Fruit fly (Drosophila melanogaster) whole organism, embryonic: Measurements from ENCODE around the gene Non3.

ENCODE experiments used
- Ada2b ChIP-seq: fragments of 200-800 bp; sonication (Bioruptor generic); IDR thresholded peaks from 2 replicates; pipeline ENCODE4 v1.3.6; 2022; ENCODE audit warnings: missing biosample characterization, missing genetic modification characterization
- B-H2 ChIP-seq: fragments of 200-800 bp; sonication (Bioruptor generic); optimal IDR thresholded peaks from 2 replicates; lab custom pipeline; 2018; ENCODE audit warnings: missing biosample characterization, mild to moderate bottlenecking, missing genetic modification characterization
- CG10267 ChIP-seq: fragments of 200-800 bp; sonication (Bioruptor generic); optimal IDR thresholded peaks from 2 replicates; lab custom pipeline; 2018; ENCODE audit warnings: missing biosample characterization, mild to moderate bottlenecking, missing genetic modification characterization, moderate library complexity
- CG10274 ChIP-seq: fragments of 200-800 bp; sonication (Bioruptor generic); optimal IDR thresholded peaks from 3 replicates; lab custom pipeline; 2017; ENCODE audit warnings: missing biosample characterization, mild to moderate bottlenecking, missing genetic modification characterization
- CG11504 ChIP-seq: fragments of 200-800 bp; sonication (Bioruptor generic); optimal IDR thresholded peaks from 3 replicates; lab custom pipeline; 2019; ENCODE audit warnings: missing biosample characterization, mild to moderate bottlenecking, missing genetic modification characterization, moderate library complexity
- CG12744 ChIP-seq: fragments of 200-800 bp; sonication (Bioruptor generic); optimal IDR thresholded peaks from 2 replicates; lab custom pipeline; 2016; ENCODE audit warnings: missing biosample characterization, missing genetic modification characterization
- CG13894 ChIP-seq: fragments of 200-800 bp; sonication (Bioruptor generic); optimal IDR thresholded peaks from 3 replicates; lab custom pipeline; 2018; ENCODE audit warnings: missing biosample characterization, mild to moderate bottlenecking, missing genetic modification characterization, moderate library complexity
- CG15073 ChIP-seq: fragments of 200-800 bp; sonication (Bioruptor generic); optimal IDR thresholded peaks from 2 replicates; lab custom pipeline; 2016; ENCODE audit warnings: missing biosample characterization, missing genetic modification characterization
- CG15696 ChIP-seq: fragments of 200-800 bp; sonication (Bioruptor generic); optimal IDR thresholded peaks from 2 replicates; lab custom pipeline; 2019; ENCODE audit warnings: missing biosample characterization, mild to moderate bottlenecking, missing genetic modification characterization, moderate library complexity
- CG17328 ChIP-seq: fragments of 200-800 bp; sonication (Bioruptor generic); IDR thresholded peaks from 2 replicates; pipeline ENCODE4 v1.3.6; 2022; ENCODE audit warnings: missing biosample characterization, missing genetic modification characterization
- CG17568 ChIP-seq: fragments of 200-800 bp; sonication (Bioruptor generic); optimal IDR thresholded peaks from 2 replicates; lab custom pipeline; 2018; ENCODE audit warnings: missing biosample characterization, mild to moderate bottlenecking, missing genetic modification characterization, moderate library complexity
- CG2202 ChIP-seq: fragments of 200-800 bp; sonication (Bioruptor generic); optimal IDR thresholded peaks from 2 replicates; lab custom pipeline; 2018; ENCODE audit warnings: missing biosample characterization, mild to moderate bottlenecking, missing genetic modification characterization
- CG2712 ChIP-seq: fragments of 200-800 bp; optimal IDR thresholded peaks from 3 replicates; lab custom pipeline; 2019; ENCODE audit warnings: missing biosample characterization, mild to moderate bottlenecking, missing genetic modification characterization, moderate library complexity
- CG7963 ChIP-seq: fragments of 200-800 bp; sonication (Bioruptor generic); IDR thresholded peaks from 3 replicates; pipeline ENCODE4 v1.3.6; 2022; ENCODE audit warnings: missing biosample characterization, missing genetic modification characterization; ENCODE audit not compliant: partially characterized antibody
- CG8290 ChIP-seq, 3 experiments: fragments of 200-800 bp; sonication (Bioruptor generic); optimal IDR thresholded peaks; 2 replicates each; lab custom pipeline; 2016 to 2019; ENCODE audit warnings: missing biosample characterization in 3 of 3, missing genetic modification characterization in 3 of 3, mild to moderate bottlenecking in 2 of 3, moderate library complexity in 1 of 3
- CG9609 ChIP-seq: fragments of 200-800 bp; sonication (Bioruptor generic); optimal IDR thresholded peaks from 3 replicates; lab custom pipeline; 2016; ENCODE audit warnings: missing biosample characterization, missing genetic modification characterization
- CTCF ChIP-seq: fragments of 200-800 bp; sonication (Bioruptor generic); optimal IDR thresholded peaks from 2 replicates; lab custom pipeline; 2017; ENCODE audit warnings: missing biosample characterization, mild to moderate bottlenecking, missing genetic modification characterization, moderate library complexity
- CkIIα-i1 ChIP-seq: fragments of 200-800 bp; sonication (Bioruptor generic); IDR thresholded peaks from 2 replicates; pipeline ENCODE4 v1.3.6; 2022; ENCODE audit warnings: missing biosample characterization, missing genetic modification characterization
- Deaf1 ChIP-seq: fragments of 200-800 bp; optimal IDR thresholded peaks from 3 replicates; lab custom pipeline; 2019; ENCODE audit warnings: missing biosample characterization, mild to moderate bottlenecking, missing genetic modification characterization, moderate library complexity
- Drgx ChIP-seq: fragments of 200-800 bp; sonication (Bioruptor generic); IDR thresholded peaks from 2 replicates; pipeline ENCODE4 v1.3.6; 2022; ENCODE audit warnings: missing biosample characterization, missing genetic modification characterization
- E2f2 ChIP-seq: fragments of 200-800 bp; sonication (Bioruptor generic); IDR thresholded peaks from 2 replicates; pipeline ENCODE4 v1.3.6; 2022; ENCODE audit warnings: missing biosample characterization, missing genetic modification characterization
- ERR ChIP-seq: fragments of 200-800 bp; sonication (Bioruptor generic); optimal IDR thresholded peaks from 2 replicates; lab custom pipeline; 2016; ENCODE audit warnings: missing biosample characterization, missing genetic modification characterization
- Fer2 ChIP-seq: fragments of 200-800 bp; sonication (Bioruptor generic); optimal IDR thresholded peaks from 2 replicates; lab custom pipeline; 2018; ENCODE audit warnings: missing biosample characterization, mild to moderate bottlenecking, missing genetic modification characterization, moderate library complexity
- H2.0 ChIP-seq: fragments of 200-800 bp; sonication (Bioruptor generic); IDR thresholded peaks from 2 replicates; pipeline ENCODE4 v1.3.6; 2022; ENCODE audit warnings: missing biosample characterization, missing genetic modification characterization
- Hr3 ChIP-seq: fragments of 200-800 bp; sonication (Bioruptor generic); optimal IDR thresholded peaks from 3 replicates; lab custom pipeline; 2016; ENCODE audit warnings: missing biosample characterization, missing genetic modification characterization
- Jarid2 ChIP-seq: fragments of 200-800 bp; sonication (Bioruptor generic); optimal IDR thresholded peaks from 3 replicates; lab custom pipeline; 2017; ENCODE audit warnings: mild to moderate bottlenecking, missing biosample characterization, missing genetic modification reagents, missing genetic modification characterization
- MTF-1 ChIP-seq: fragments of 200-800 bp; sonication (Bioruptor generic); optimal IDR thresholded peaks from 2 replicates; lab custom pipeline; 2018; ENCODE audit warnings: missing biosample characterization, mild to moderate bottlenecking, missing genetic modification characterization, borderline replicate concordance
- Rfx ChIP-seq: fragments of 200-800 bp; sonication (Bioruptor generic); IDR thresholded peaks from 2 replicates; pipeline ENCODE4 v1.3.6; 2022; ENCODE audit warnings: missing biosample characterization, missing genetic modification characterization
- Sry-δ ChIP-seq: fragments of 200-800 bp; sonication (Bioruptor generic); optimal IDR thresholded peaks from 2 replicates; lab custom pipeline; 2016; ENCODE audit warnings: missing biosample characterization, missing genetic modification characterization
- ara ChIP-seq: fragments of 200-800 bp; sonication (Bioruptor generic); IDR thresholded peaks from 2 replicates; pipeline ENCODE4 v1.3.6; 2022; ENCODE audit warnings: missing biosample characterization, missing genetic modification characterization
- crol ChIP-seq: fragments of 200-800 bp; sonication (Bioruptor generic); IDR thresholded peaks from 2 replicates; pipeline ENCODE4 v1.3.6; 2022; ENCODE audit warnings: missing biosample characterization, missing genetic modification characterization
- dm ChIP-seq: fragments of 200-800 bp; sonication (Bioruptor generic); optimal IDR thresholded peaks from 3 replicates; lab custom pipeline; 2016; ENCODE audit warnings: missing biosample characterization, missing genetic modification characterization
- en ChIP-seq: fragments of 200-800 bp; sonication (Bioruptor generic); optimal IDR thresholded peaks from 2 replicates; lab custom pipeline; 2016; ENCODE audit warnings: missing biosample characterization, missing genetic modification characterization
- fd96Cb ChIP-seq: fragments of 200-800 bp; sonication (Bioruptor generic); optimal IDR thresholded peaks from 2 replicates; lab custom pipeline; 2018; ENCODE audit warnings: missing biosample characterization, mild to moderate bottlenecking, missing genetic modification characterization, moderate library complexity
- gcm2 ChIP-seq: fragments of 200-800 bp; sonication (Bioruptor generic); optimal IDR thresholded peaks from 2 replicates; lab custom pipeline; 2016; ENCODE audit warnings: missing biosample characterization, missing genetic modification characterization
- gem ChIP-seq: fragments of 200-800 bp; sonication (Bioruptor generic); optimal IDR thresholded peaks from 2 replicates; lab custom pipeline; 2019; ENCODE audit warnings: missing biosample characterization, mild to moderate bottlenecking, missing genetic modification characterization, moderate library complexity
- grau ChIP-seq: fragments of 200-800 bp; optimal IDR thresholded peaks from 3 replicates; lab custom pipeline; 2019; ENCODE audit warnings: missing biosample characterization, mild to moderate bottlenecking, missing genetic modification characterization, moderate library complexity
- ken ChIP-seq: fragments of 200-800 bp; sonication (Bioruptor generic); IDR thresholded peaks from 3 replicates; pipeline ENCODE4 v1.3.6; 2022; ENCODE audit warnings: missing biosample characterization, missing genetic modification characterization
- onecut ChIP-seq: fragments of 200-800 bp; sonication (Bioruptor generic); IDR thresholded peaks from 2 replicates; pipeline ENCODE4 v1.3.6; 2022; ENCODE audit warnings: missing biosample characterization, missing genetic modification characterization
- org-1 ChIP-seq: fragments of 200-800 bp; sonication (Bioruptor generic); optimal IDR thresholded peaks from 2 replicates; lab custom pipeline; 2017; ENCODE audit warnings: missing biosample characterization, missing genetic modification characterization
- sens-2 ChIP-seq: fragments of 200-800 bp; sonication (Bioruptor generic); IDR thresholded peaks from 2 replicates; pipeline ENCODE4 v1.3.6; 2022; ENCODE audit warnings: missing biosample characterization, missing genetic modification characterization
- shn ChIP-seq: fragments of 200-800 bp; sonication (Bioruptor generic); optimal IDR thresholded peaks from 3 replicates; lab custom pipeline; 2016; ENCODE audit warnings: missing biosample characterization, missing genetic modification characterization
- tin ChIP-seq: fragments of 200-800 bp; sonication (Bioruptor generic); optimal IDR thresholded peaks from 3 replicates; lab custom pipeline; 2016; ENCODE audit warnings: missing biosample characterization, missing genetic modification characterization
- tll ChIP-seq, 2 experiments: fragments of 200-800 bp in 1 of 2; fragments of >200 bp in 1 of 2; sonication (Bioruptor generic) in 1 of 2; optimal IDR thresholded peaks; 2 replicates each; lab custom pipeline; 2017 to 2019; ENCODE audit warnings: missing biosample characterization in 2 of 2, missing genetic modification characterization in 2 of 2, mild to moderate bottlenecking in 1 of 2, moderate library complexity in 1 of 2
- trem ChIP-seq: fragments of 200-800 bp; optimal IDR thresholded peaks from 3 replicates; lab custom pipeline; 2019; ENCODE audit warnings: missing biosample characterization, mild to moderate bottlenecking, missing genetic modification characterization, moderate library complexity
- tup ChIP-seq: fragments of 200-800 bp; sonication (Bioruptor generic); optimal IDR thresholded peaks from 2 replicates; lab custom pipeline; 2016; ENCODE audit warnings: missing biosample characterization, mild to moderate bottlenecking, missing genetic modification characterization, moderate library complexity
- wdn ChIP-seq: fragments of 200-800 bp; sonication (Bioruptor generic); IDR thresholded peaks from 2 replicates; pipeline ENCODE4 v1.3.6; 2022; ENCODE audit warnings: missing biosample characterization, missing genetic modification characterization
- wor ChIP-seq: fragments of 200-800 bp; sonication (Bioruptor generic); IDR thresholded peaks from 2 replicates; pipeline ENCODE4 v1.3.6; 2022; ENCODE audit warnings: missing biosample characterization, missing genetic modification characterization
- z ChIP-seq: fragments of 200-800 bp; sonication (Bioruptor generic); IDR thresholded peaks from 3 replicates; pipeline ENCODE4 v1.3.6; 2022; ENCODE audit warnings: missing biosample characterization, missing genetic modification characterization
- zfh1 ChIP-seq: fragments of 200-800 bp; sonication (Bioruptor generic); IDR thresholded peaks from 3 replicates; pipeline ENCODE4 v1.3.6; 2022; ENCODE audit warnings: missing biosample characterization, missing genetic modification characterization

Non3 gene

DNA sequence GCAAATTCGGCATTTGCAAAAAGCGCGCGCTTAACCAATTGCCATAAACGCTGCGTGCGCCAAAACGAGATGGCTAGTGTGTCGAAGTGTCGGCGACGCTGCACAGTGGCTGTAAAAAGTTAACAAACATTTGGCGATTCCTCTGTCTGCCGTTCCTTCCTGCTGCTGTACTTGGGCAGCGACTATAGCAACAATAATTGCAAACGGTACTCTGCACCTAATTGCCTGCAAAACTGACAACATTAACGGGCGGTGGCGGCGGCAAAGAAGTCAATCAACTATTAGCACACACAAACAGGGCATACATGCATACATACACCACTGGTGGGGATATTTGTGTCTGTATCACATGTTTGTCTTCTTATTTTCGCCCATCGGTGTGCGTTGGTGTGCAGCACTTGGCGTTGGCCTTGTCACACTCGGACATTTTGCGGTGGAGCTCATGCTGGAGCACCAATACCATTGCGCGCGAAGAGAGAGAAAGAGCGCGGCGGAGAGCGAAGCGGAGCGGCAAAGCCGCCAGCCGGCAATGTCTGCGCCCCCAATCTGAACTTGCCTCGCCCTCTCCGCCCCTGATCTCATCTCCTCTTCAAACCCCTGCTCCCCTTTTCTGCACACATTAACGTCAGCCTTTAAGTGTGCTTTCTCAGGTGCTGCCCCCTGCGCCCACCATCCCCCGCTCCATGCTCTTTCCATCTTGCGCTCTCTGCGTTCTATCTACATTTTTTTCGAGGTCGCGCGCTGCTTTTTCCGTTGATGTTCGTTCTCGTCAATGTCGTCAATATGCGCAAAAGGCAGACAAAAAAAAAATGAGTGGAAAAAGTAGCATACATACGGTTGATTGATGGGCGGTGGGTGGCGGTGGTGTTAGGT is 20.9 kb downstream of the Non3 start (continued):
- TF ChIP-seq Sry-δ (GFP tag; lab: Kevin White, UChicago) = no peak
- no peak for TF ChIP-seq CG9609 (GFP tag; lab: Kevin White, UChicago)
- no peak for TF ChIP-seq CG17328 (GFP tag; lab: Robert Waterston, UW)
- peak; percentile 51; the same call in 1 of the 3 replicates for TF ChIP-seq z (GFP tag; lab: Robert Waterston, UW)
- TF ChIP-seq Drgx (GFP tag; lab: Robert Waterston, UW) = no peak; the same call in 1 of the 2 replicates
- TF ChIP-seq CkIIα-i1 (GFP tag; lab: Robert Waterston, UW) = no peak
- no peak for TF ChIP-seq en
- no peak for TF ChIP-seq CG7963 (GFP tag; lab: Robert Waterston, UW)
- no peak for TF ChIP-seq tup (GFP tag; lab: Kevin White, UChicago)
- TF ChIP-seq CG13894 (tag; lab: Kevin White, UChicago) = no peak
- no peak for TF ChIP-seq Jarid2 (GFP tag; lab: Kevin White, UChicago)
- no peak for TF ChIP-seq Hr3 (GFP tag; lab: Kevin White, UChicago)
- TF ChIP-seq crol (GFP tag; lab: Robert Waterston, UW) = peak; percentile 100
- no peak for TF ChIP-seq trem (tag; lab: Kevin White, UChicago)
- TF ChIP-seq grau = peak; percentile 16
- no peak for TF ChIP-seq tll (GFP tag; optimal IDR thresholded peaks at IDR 0.05; lab: Kevin White, UChicago)
- TF ChIP-seq Deaf1 (tag; lab: Kevin White, UChicago) = peak; percentile 15
- peak; percentile 15 for TF ChIP-seq shn (GFP tag; lab: Kevin White, UChicago)
- no peak for TF ChIP-seq tin (GFP tag; lab: Kevin White, UChicago)
- TF ChIP-seq Ada2b = no peak
- no peak for TF ChIP-seq H2.0
- TF ChIP-seq gcm2 (GFP tag; lab: Kevin White, UChicago) = no peak
- TF ChIP-seq ken (GFP tag; lab: Robert Waterston, UW) = 0 out of 3 replicates have a peak, but pooled peaks have one; percentile 25
- no peak for TF ChIP-seq CG11504 (tag; lab: Kevin White, UChicago)
- TF ChIP-seq gem (tag; lab: Kevin White, UChicago) = no peak
- no peak for TF ChIP-seq sens-2 (GFP tag; lab: Robert Waterston, UW)
- 0 out of 3 replicates have a peak, but pooled peaks have one; percentile 41 for TF ChIP-seq zfh1 (GFP tag; lab: Robert Waterston, UW)
- no peak for TF ChIP-seq B-H2 (GFP tag; lab: Kevin White, UChicago)
- no peak for TF ChIP-seq E2f2 (GFP tag; lab: Robert Waterston, UW)
- TF ChIP-seq fd96Cb (tag; lab: Kevin White, UChicago) = no peak
- TF ChIP-seq CTCF (GFP tag; lab: Kevin White, UChicago) = no peak
- TF ChIP-seq org-1 = peak; percentile 3
- no peak for TF ChIP-seq CG10274 (GFP tag; lab: Kevin White, UChicago)
- no peak for TF ChIP-seq CG15696
- TF ChIP-seq Rfx (GFP tag; lab: Robert Waterston, UW) = peak; percentile 28
- no peak; the same call in 1 of the 2 replicates for TF ChIP-seq onecut (GFP tag; lab: Robert Waterston, UW)
- peak; percentile 69 for TF ChIP-seq ERR (GFP tag; lab: Kevin White, UChicago)
- no peak for TF ChIP-seq MTF-1 (GFP tag; lab: Kevin White, UChicago)
- no peak for TF ChIP-seq CG12744
- no peak for TF ChIP-seq dm (GFP tag; lab: Kevin White, UChicago)
- TF ChIP-seq CG8290 (GFP tag; optimal IDR thresholded peaks at IDR 0.05; lab: Kevin White, UChicago) = no peak
- TF ChIP-seq CG8290 (tag; optimal IDR thresholded peaks at IDR 0.05; lab: Kevin White, UChicago) = peak; percentile 10 to 69
- TF ChIP-seq CG15073 (GFP tag; lab: Kevin White, UChicago) = no peak
- no peak for TF ChIP-seq ara (GFP tag; lab: Robert Waterston, UW)
- TF ChIP-seq CG10267 = no peak
- peak; percentile 32 for TF ChIP-seq CG2712
- no peak for TF ChIP-seq CG17568 (GFP tag; lab: Kevin White, UChicago)
- no peak for TF ChIP-seq CG2202
- TF ChIP-seq wor (GFP tag; lab: Robert Waterston, UW) = no peak
- no peak for TF ChIP-seq wdn (GFP tag; lab: Robert Waterston, UW)
- no peak for TF ChIP-seq Fer2
